Fruit fly (Drosophila melanogaster) whole organism: ENCODE data around the gene CG13390.

Source experiments
- CG8478 ChIP-seq: fragments of >200 bp; optimal IDR thresholded peaks from 2 replicates; lab custom pipeline; 2018; ENCODE audit warnings: inconsistent platforms
- Dll ChIP-seq: fragments of >200 bp; optimal IDR thresholded peaks from 2 replicates; lab custom pipeline; 2017
- EcR ChIP-seq, 2 experiments: fragments of >200 bp; optimal IDR thresholded peaks; 2 replicates each; lab custom pipeline; 2017; ENCODE audit warnings: missing biosample characterization in 2 of 2, missing genetic modification characterization in 2 of 2, missing genetic modification reagents in 2 of 2
- pan ChIP-seq: fragments of >200 bp; optimal IDR thresholded peaks from 2 replicates; lab custom pipeline; 2017
- psq ChIP-seq: fragments of >200 bp; optimal IDR thresholded peaks from 2 replicates; lab custom pipeline; 2017
- usp ChIP-seq: fragments of >200 bp; optimal IDR thresholded peaks from 2 replicates; lab custom pipeline; 2017; ENCODE audit warnings: missing biosample characterization, missing genetic modification characterization, mixed read lengths

Gene CG13390

dm6 chr2L:8326414-8327271 is 50.0 kb downstream of the CG13390 start:
- no peak for TF ChIP-seq psq (lab: Kevin White, UChicago)
- no peak for TF ChIP-seq EcR (GFP tag; optimal IDR thresholded peaks at IDR 0.05; lab: Kevin White, UChicago)
- no peak for TF ChIP-seq Dll (lab: Kevin White, UChicago)
- TF ChIP-seq pan: no peak
- no peak for TF ChIP-seq usp (GFP tag; lab: Kevin White, UChicago)
- TF ChIP-seq CG8478 (lab: Kevin White, UChicago): no peak
